Fruit fly (Drosophila melanogaster) whole organism, pupa: ENCODE results near the gene E2f2.

ENCODE experiments used
- CG10348 ChIP-seq: fragments of 200-800 bp; sonication (Bioruptor generic); IDR thresholded peaks from 2 replicates; pipeline ENCODE4 v1.3.6; 2022; ENCODE audit warnings: missing biosample characterization, missing genetic modification characterization
- CG13204 ChIP-seq: fragments of 200-800 bp; sonication (Bioruptor generic); optimal IDR thresholded peaks from 2 replicates; lab custom pipeline; 2018; ENCODE audit warnings: missing biosample characterization, mild to moderate bottlenecking, missing genetic modification characterization, moderate library complexity
- CG17806 ChIP-seq: fragments of 200-800 bp; sonication (Bioruptor generic); optimal IDR thresholded peaks from 2 replicates; lab custom pipeline; 2018; ENCODE audit warnings: missing biosample characterization, mild to moderate bottlenecking, missing genetic modification characterization, moderate library complexity
- CG32121 ChIP-seq: fragments of 200-800 bp; sonication (Bioruptor generic); IDR thresholded peaks from 2 replicates; pipeline ENCODE4 v1.3.6; 2022; ENCODE audit warnings: missing biosample characterization, missing genetic modification characterization
- CG34367 ChIP-seq: fragments of 200-800 bp; sonication (Bioruptor generic); optimal IDR thresholded peaks from 2 replicates; lab custom pipeline; 2018; ENCODE audit warnings: missing biosample characterization, mild to moderate bottlenecking, missing genetic modification characterization
- CG8159 ChIP-seq: fragments of 200-800 bp; sonication (Bioruptor generic); optimal IDR thresholded peaks from 3 replicates; lab custom pipeline; 2018; ENCODE audit warnings: missing biosample characterization, mild to moderate bottlenecking, missing genetic modification characterization, moderate library complexity
- CG8301 ChIP-seq: fragments of 200-800 bp; sonication (Bioruptor generic); optimal IDR thresholded peaks from 2 replicates; lab custom pipeline; 2018; ENCODE audit warnings: missing biosample characterization, mild to moderate bottlenecking, missing genetic modification characterization
- EcR ChIP-seq: fragments of 200-800 bp; sonication (Bioruptor generic); optimal IDR thresholded peaks from 3 replicates; lab custom pipeline; 2019; ENCODE audit warnings: missing biosample characterization, missing genetic modification characterization, mild to moderate bottlenecking, moderate library complexity, missing genetic modification reagents
- Ets98B ChIP-seq: fragments of 200-800 bp; sonication (Bioruptor generic); IDR thresholded peaks from 2 replicates; pipeline ENCODE4 v1.3.6; 2022; ENCODE audit warnings: missing biosample characterization, missing genetic modification characterization
- Pif1A ChIP-seq: fragments of 200-800 bp; sonication (Bioruptor generic); optimal IDR thresholded peaks from 3 replicates; lab custom pipeline; 2016; ENCODE audit warnings: missing biosample characterization, missing genetic modification characterization
- Pif1B ChIP-seq: fragments of 200-800 bp; sonication (Bioruptor generic); optimal IDR thresholded peaks from 3 replicates; lab custom pipeline; 2016; ENCODE audit warnings: missing biosample characterization, missing genetic modification characterization
- Snoo ChIP-seq: fragments of 200-800 bp; sonication (Bioruptor generic); optimal IDR thresholded peaks from 3 replicates; lab custom pipeline; 2017; ENCODE audit warnings: missing biosample characterization, mild to moderate bottlenecking, missing genetic modification characterization, inconsistent platforms
- fd96Ca ChIP-seq: fragments of 200-800 bp; sonication (Bioruptor generic); IDR thresholded peaks from 3 replicates; pipeline ENCODE4 v1.3.6; 2022; ENCODE audit warnings: missing biosample characterization, missing genetic modification characterization
- rn ChIP-seq: fragments of 200-800 bp; sonication (Bioruptor generic); IDR thresholded peaks from 2 replicates; pipeline ENCODE4 v1.3.6; 2022; ENCODE audit warnings: missing biosample characterization, missing genetic modification characterization

DNA sequence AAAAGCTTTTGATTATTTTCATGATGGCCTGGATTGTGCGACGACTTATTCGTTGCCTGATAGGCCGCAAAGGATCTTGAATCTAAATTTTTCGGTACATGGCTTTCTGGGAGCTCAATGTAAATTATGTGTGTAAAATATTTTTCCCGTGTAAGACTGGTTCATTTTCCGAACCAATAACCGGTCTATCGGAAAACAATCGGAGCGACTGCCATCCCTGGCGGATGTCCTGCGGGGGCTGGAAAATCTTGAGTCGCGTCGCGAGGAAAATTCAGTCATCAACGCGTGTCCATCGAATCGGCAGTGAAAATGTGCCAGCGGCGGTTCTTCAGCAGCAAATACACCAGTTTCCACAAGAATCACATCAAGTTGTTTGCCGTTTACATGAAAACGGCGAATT is 52.2 kb downstream of the E2f2 start, which contains the start of the genes CG46307 and Nhe2:
- TF ChIP-seq CG17806 (tag; lab: Kevin White, UChicago) (no peak), Ets98B (GFP tag; lab: Robert Waterston, UW) (no peak), CG13204 (GFP tag; lab: Kevin White, UChicago) (no peak), CG32121 (GFP tag; lab: Robert Waterston, UW) (no peak), Snoo (no peak), CG10348 (GFP tag; lab: Robert Waterston, UW) (no peak), EcR (GFP tag; lab: Kevin White, UChicago) (no peak), Pif1B (GFP tag; lab: Kevin White, UChicago) (no peak), CG34367 (tag; lab: Kevin White, UChicago) (no peak), Pif1A (no peak), CG8301 (no peak), fd96Ca (GFP tag; lab: Robert Waterston, UW) (no peak), rn (GFP tag; lab: Robert Waterston, UW) (no peak), CG8159 (tag; lab: Kevin White, UChicago) (no peak)
